Fruit fly (Drosophila melanogaster): ENCODE data around the gene CG14431.

DNA sequence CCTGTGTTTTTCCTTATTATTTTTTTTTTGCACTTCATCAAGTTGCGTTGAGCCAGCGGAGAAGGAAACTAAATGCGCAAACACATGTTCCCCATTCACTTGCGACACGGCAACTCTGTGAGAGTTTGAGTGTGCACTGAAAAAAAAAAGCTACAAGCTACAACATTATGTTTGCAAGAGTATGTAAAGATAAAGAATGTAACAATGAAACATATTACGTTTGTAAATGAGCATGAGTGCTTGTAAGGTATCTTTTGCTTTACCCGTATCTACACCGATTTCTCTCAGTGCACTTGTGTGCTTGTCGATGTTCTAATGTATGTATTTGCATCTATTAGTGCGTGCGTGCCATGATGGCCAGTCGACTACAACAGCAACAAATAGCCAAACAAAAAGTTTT, 4.2 kb downstream of the CG14431 start:
- TF ChIP-seq EcR (GFP tag; optimal IDR thresholded peaks at IDR 0.05): no peak
- TF ChIP-seq Dll (optimal IDR thresholded peaks at IDR 0.05): no peak

Data from whole organism.